Fruit fly (Drosophila melanogaster) whole organism, embryonic: ENCODE measurements around the gene ea.

Experiments
- Antp ChIP-seq: fragments of 200-800 bp; sonication (Bioruptor generic); optimal IDR thresholded peaks from 3 replicates; lab custom pipeline; 2016; ENCODE audit warnings: missing biosample characterization, missing genetic modification characterization
- C15 ChIP-seq: fragments of 200-800 bp; sonication (Bioruptor generic); IDR thresholded peaks from 3 replicates; pipeline ENCODE4 v1.3.6; 2022; ENCODE audit warnings: missing biosample characterization, missing genetic modification characterization
- CG10654 ChIP-seq: fragments of 200-800 bp; sonication (Bioruptor generic); optimal IDR thresholded peaks from 2 replicates; lab custom pipeline; 2016; ENCODE audit warnings: missing biosample characterization, missing genetic modification characterization
- CG12744 ChIP-seq: fragments of 200-800 bp; sonication (Bioruptor generic); optimal IDR thresholded peaks from 2 replicates; lab custom pipeline; 2016; ENCODE audit warnings: missing biosample characterization, missing genetic modification characterization
- CG13123 ChIP-seq: fragments of 200-800 bp; sonication (Bioruptor generic); optimal IDR thresholded peaks from 2 replicates; lab custom pipeline; 2016; ENCODE audit warnings: missing biosample characterization, missing genetic modification characterization
- CG13296 ChIP-seq: fragments of 200-800 bp; sonication (Bioruptor generic); optimal IDR thresholded peaks from 3 replicates; lab custom pipeline; 2018; ENCODE audit warnings: missing biosample characterization, mild to moderate bottlenecking, missing genetic modification characterization
- CG14441 ChIP-seq: fragments of 200-800 bp; sonication (Bioruptor generic); IDR thresholded peaks from 2 replicates; pipeline ENCODE4 v1.3.6; 2022; ENCODE audit warnings: missing biosample characterization, missing genetic modification characterization
- CG14965 ChIP-seq: fragments of 200-800 bp; sonication (Bioruptor generic); optimal IDR thresholded peaks from 2 replicates; lab custom pipeline; 2016; ENCODE audit warnings: missing biosample characterization, missing genetic modification characterization, borderline replicate concordance
- CG17359 ChIP-seq: fragments of 200-800 bp; sonication (Bioruptor generic); optimal IDR thresholded peaks from 3 replicates; lab custom pipeline; 2018; ENCODE audit warnings: missing biosample characterization, mild to moderate bottlenecking, missing genetic modification characterization, moderate library complexity
- CG17612 ChIP-seq: fragments of 200-800 bp; sonication (Bioruptor generic); IDR thresholded peaks from 2 replicates; pipeline ENCODE4 v1.3.6; 2022; ENCODE audit warnings: missing biosample characterization, missing genetic modification characterization
- CG18011 ChIP-seq: fragments of 200-800 bp; sonication (Bioruptor generic); optimal IDR thresholded peaks from 2 replicates; lab custom pipeline; 2017; ENCODE audit warnings: missing biosample characterization, missing genetic modification characterization, mild to moderate bottlenecking, moderate library complexity, missing genotype
- CG2199 ChIP-seq: fragments of 200-800 bp; sonication (Bioruptor generic); IDR thresholded peaks from 3 replicates; pipeline ENCODE4 v1.3.6; 2022; ENCODE audit warnings: missing biosample characterization, missing genetic modification characterization
- CG34224 ChIP-seq: fragments of 200-800 bp; sonication (Bioruptor generic); IDR thresholded peaks from 3 replicates; pipeline ENCODE4 v1.3.6; 2022; ENCODE audit warnings: missing biosample characterization, missing genetic modification characterization; ENCODE audit not compliant: partially characterized antibody
- CG3726 ChIP-seq: fragments of 200-800 bp; sonication (Bioruptor generic); IDR thresholded peaks from 3 replicates; pipeline ENCODE4, ENCODE4 v1.3.6; 2022; ENCODE audit warnings: missing biosample characterization, missing genetic modification characterization
- CG6854 ChIP-seq: fragments of 200-800 bp; sonication (Bioruptor generic); optimal IDR thresholded peaks from 3 replicates; lab custom pipeline; 2017; ENCODE audit warnings: missing biosample characterization, mild to moderate bottlenecking, missing genetic modification characterization
- CG7987 ChIP-seq: fragments of 200-800 bp; sonication (Bioruptor generic); optimal IDR thresholded peaks from 2 replicates; lab custom pipeline; 2018; ENCODE audit warnings: missing biosample characterization, mild to moderate bottlenecking, missing genetic modification characterization, moderate library complexity
- CG9609 ChIP-seq: fragments of 200-800 bp; sonication (Bioruptor generic); optimal IDR thresholded peaks from 3 replicates; lab custom pipeline; 2016; ENCODE audit warnings: missing biosample characterization, missing genetic modification characterization
- Camta ChIP-seq: fragments of 200-800 bp; sonication (Bioruptor generic); optimal IDR thresholded peaks from 2 replicates; lab custom pipeline; 2016; ENCODE audit warnings: missing biosample characterization, missing genetic modification characterization
- CrebB ChIP-seq: fragments of 200-800 bp; sonication (Bioruptor generic); optimal IDR thresholded peaks from 3 replicates; lab custom pipeline; 2018; ENCODE audit warnings: missing biosample characterization, mild to moderate bottlenecking, missing genetic modification characterization
- Dip2 ChIP-seq: fragments of 200-800 bp; sonication (Bioruptor generic); IDR thresholded peaks from 2 replicates; pipeline ENCODE4 v1.3.6; 2022; ENCODE audit warnings: missing biosample characterization, missing genetic modification characterization
- Drgx ChIP-seq: fragments of 200-800 bp; sonication (Bioruptor generic); IDR thresholded peaks from 2 replicates; pipeline ENCODE4 v1.3.6; 2022; ENCODE audit warnings: missing biosample characterization, missing genetic modification characterization
- Gsc ChIP-seq: fragments of 200-800 bp; sonication (Bioruptor generic); IDR thresholded peaks from 2 replicates; pipeline ENCODE4 v1.3.6; 2022; ENCODE audit warnings: missing biosample characterization, missing genetic modification characterization
- Hr3 ChIP-seq: fragments of 200-800 bp; sonication (Bioruptor generic); optimal IDR thresholded peaks from 3 replicates; lab custom pipeline; 2016; ENCODE audit warnings: missing biosample characterization, missing genetic modification characterization
- Med ChIP-seq: fragments of 200-800 bp; sonication (Bioruptor generic); peaks from one replicate; lab custom pipeline; 2016; ENCODE audit warnings: missing biosample characterization, missing genetic modification characterization, mild to moderate bottlenecking, inconsistent platforms, moderate library complexity
- Mes4 ChIP-seq: fragments of 200-800 bp; sonication (Bioruptor generic); optimal IDR thresholded peaks from 2 replicates; lab custom pipeline; 2016; ENCODE audit warnings: missing biosample characterization, missing genetic modification characterization
- Nf-YC ChIP-seq: fragments of 200-800 bp; optimal IDR thresholded peaks from 3 replicates; lab custom pipeline; 2019; ENCODE audit warnings: missing biosample characterization, mild to moderate bottlenecking, missing genetic modification characterization, moderate library complexity
- Oaz ChIP-seq: fragments of 200-800 bp; sonication (Bioruptor generic); IDR thresholded peaks from 2 replicates; pipeline ENCODE4 v1.3.6; 2022; ENCODE audit warnings: missing biosample characterization, missing genetic modification characterization
- Oli ChIP-seq: fragments of 200-800 bp; sonication (Bioruptor generic); optimal IDR thresholded peaks from 2 replicates; lab custom pipeline; 2018; ENCODE audit warnings: missing biosample characterization, mild to moderate bottlenecking, missing genetic modification characterization, moderate library complexity
- Ptx1 ChIP-seq: fragments of 200-800 bp; sonication (Bioruptor generic); IDR thresholded peaks from 2 replicates; pipeline ENCODE4 v1.3.6; 2022; ENCODE audit warnings: missing biosample characterization, missing genetic modification characterization
- Sin3A ChIP-seq: fragments of >200 bp; optimal IDR thresholded peaks from 2 replicates; lab custom pipeline; 2018
- Taf1 ChIP-seq: fragments of 200-800 bp; sonication (Bioruptor generic); IDR thresholded peaks from 2 replicates; pipeline ENCODE4 v1.3.6; 2022; ENCODE audit warnings: missing biosample characterization, missing genetic modification characterization
- amos ChIP-seq: fragments of 200-800 bp; sonication (Bioruptor generic); IDR thresholded peaks from 2 replicates; pipeline ENCODE4 v1.3.6; 2022; ENCODE audit warnings: missing biosample characterization, missing genetic modification characterization; ENCODE audit not compliant: partially characterized antibody
- az2 ChIP-seq: fragments of 200-800 bp; sonication (Bioruptor generic); optimal IDR thresholded peaks from 3 replicates; lab custom pipeline; 2016; ENCODE audit warnings: missing biosample characterization, missing genetic modification characterization
- bsh ChIP-seq, 2 experiments: fragments of 200-800 bp; sonication (Bioruptor generic); optimal IDR thresholded peaks; 2 replicates each; lab custom pipeline; 2017 to 2018; ENCODE audit warnings: mild to moderate bottlenecking in 2 of 2, missing biosample characterization in 2 of 2, missing genetic modification characterization in 2 of 2, moderate library complexity in 1 of 2
- cato ChIP-seq: fragments of 200-800 bp; sonication (Bioruptor generic); optimal IDR thresholded peaks from 2 replicates; lab custom pipeline; 2016; ENCODE audit warnings: missing biosample characterization, missing genetic modification characterization, borderline replicate concordance
- crp ChIP-seq, 2 experiments: fragments of 200-800 bp; sonication (Bioruptor generic); optimal IDR thresholded peaks; 2 replicates in 1 of 2; 3 replicates in 1 of 2; lab custom pipeline; 2017; ENCODE audit warnings: missing biosample characterization in 2 of 2, missing genetic modification characterization in 2 of 2, mild to moderate bottlenecking in 1 of 2, moderate library complexity in 1 of 2
- dan ChIP-seq: fragments of 200-800 bp; sonication (Bioruptor generic); IDR thresholded peaks from 2 replicates; pipeline ENCODE4 v1.3.6; 2022; ENCODE audit warnings: missing biosample characterization, missing genetic modification characterization
- disco-r ChIP-seq: fragments of 200-800 bp; sonication (Bioruptor generic); optimal IDR thresholded peaks from 2 replicates; lab custom pipeline; 2016; ENCODE audit warnings: missing biosample characterization, missing genetic modification characterization
- ewg ChIP-seq: fragments of 200-800 bp; sonication (Bioruptor generic); optimal IDR thresholded peaks from 3 replicates; lab custom pipeline; 2017; ENCODE audit warnings: mild to moderate bottlenecking, missing biosample characterization, missing genetic modification reagents, missing genetic modification characterization
- fd3F ChIP-seq: fragments of 200-800 bp; sonication (Bioruptor generic); optimal IDR thresholded peaks from 2 replicates; lab custom pipeline; 2018; ENCODE audit warnings: missing biosample characterization, mild to moderate bottlenecking, missing genetic modification characterization, moderate library complexity
- ham ChIP-seq: fragments of 200-800 bp; sonication (Bioruptor generic); IDR thresholded peaks from 2 replicates; pipeline ENCODE4 v1.3.6; 2022; ENCODE audit warnings: missing biosample characterization, missing genetic modification characterization
- her ChIP-seq: fragments of 200-800 bp; sonication (Bioruptor generic); optimal IDR thresholded peaks from 2 replicates; lab custom pipeline; 2016; ENCODE audit warnings: missing biosample characterization, missing genetic modification characterization
- pho ChIP-seq: fragments of 200-800 bp; sonication (Bioruptor generic); optimal IDR thresholded peaks from 2 replicates; lab custom pipeline; 2016; ENCODE audit warnings: missing biosample characterization, missing genetic modification characterization
- ranshi ChIP-seq: fragments of 200-800 bp; sonication (Bioruptor generic); IDR thresholded peaks from 2 replicates; pipeline ENCODE4 v1.3.6; 2022; ENCODE audit warnings: missing biosample characterization, missing genetic modification characterization
- run ChIP-seq: fragments of 200-800 bp; sonication (Bioruptor generic); optimal IDR thresholded peaks from 3 replicates; lab custom pipeline; 2018; ENCODE audit warnings: missing biosample characterization, mild to moderate bottlenecking, missing genetic modification characterization
- vnd ChIP-seq: fragments of 200-800 bp; sonication (Bioruptor generic); IDR thresholded peaks from 3 replicates; pipeline ENCODE4 v1.3.6; 2022; ENCODE audit warnings: missing biosample characterization, missing genetic modification characterization; ENCODE audit not compliant: partially characterized antibody
- wdn ChIP-seq: fragments of 200-800 bp; sonication (Bioruptor generic); IDR thresholded peaks from 2 replicates; pipeline ENCODE4 v1.3.6; 2022; ENCODE audit warnings: missing biosample characterization, missing genetic modification characterization

ea gene

DNA sequence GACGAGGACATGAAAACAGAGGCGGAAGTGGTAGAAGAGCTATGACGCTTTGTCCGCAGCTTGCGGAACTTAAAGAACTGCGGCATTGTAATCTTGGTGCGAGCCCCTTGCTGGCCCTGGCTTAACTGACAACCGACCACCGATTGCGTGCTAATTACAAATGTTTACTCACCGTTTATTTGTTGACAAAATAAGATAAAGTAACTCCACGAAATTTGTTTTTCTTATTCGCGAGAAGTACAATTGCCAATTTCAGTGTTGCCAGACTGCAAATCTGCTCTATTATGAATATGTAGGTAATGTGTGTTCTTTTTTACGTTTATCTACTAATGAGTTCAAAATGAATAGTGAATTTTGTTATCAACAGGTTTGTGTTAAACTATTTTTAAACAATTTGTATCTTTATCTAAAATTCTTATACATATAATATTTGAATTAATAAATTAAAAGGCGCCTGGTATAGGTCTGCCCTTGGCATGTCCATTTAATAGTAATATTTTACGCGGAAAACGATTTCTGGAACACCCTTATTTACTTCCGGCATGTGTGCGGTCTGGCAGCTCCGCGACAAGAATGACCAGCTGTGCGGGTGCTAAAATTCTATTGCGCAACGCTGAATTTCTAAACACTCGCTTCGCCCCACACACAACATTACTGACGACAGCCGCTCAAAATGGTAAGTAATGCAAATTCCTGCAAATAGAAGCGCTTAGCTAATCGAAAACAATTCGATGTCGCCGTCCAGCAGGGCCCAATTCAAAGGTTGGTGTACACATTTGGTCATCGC lies 28.3 kb downstream of the ea start, which contains the start of the genes Atg4b and Hibch (continued):
- TF ChIP-seq run (tag; lab: Kevin White, UChicago) (no peak), crp (GFP tag; optimal IDR thresholded peaks at IDR 0.05; lab: Kevin White, UChicago) (peak; percentile 48 to 91), CG14441 (GFP tag; lab: Robert Waterston, UW) (peak; percentile 78), Nf-YC (peak; percentile 87), C15 (0 out of 3 replicates have a peak, but pooled peaks have one; percentile 18), CG9609 (GFP tag; lab: Kevin White, UChicago) (peak; percentile 1), Ptx1 (GFP tag; lab: Robert Waterston, UW) (peak; percentile 90), wdn (peak; percentile 79), ham (GFP tag; lab: Robert Waterston, UW) (no peak), disco-r (GFP tag; lab: Kevin White, UChicago) (no peak), Sin3A (no peak), CG14965 (GFP tag; lab: Kevin White, UChicago) (no peak), CG13123 (peak; percentile 63), Taf1 (peak; percentile 61; the same call in 1 of the 2 replicates), Oli (peak; percentile 83), cato (GFP tag; lab: Kevin White, UChicago) (peak; percentile 58), Camta (no peak), dan (peak; percentile 57), CG34224 (no peak), her (no peak), ewg (GFP tag; lab: Kevin White, UChicago) (peak; percentile 98), Antp (GFP tag; lab: Kevin White, UChicago) (no peak), Oaz (GFP tag; lab: Robert Waterston, UW) (peak; percentile 48; the same call in 1 of the 2 replicates), pho (peak; percentile 46), Mes4 (GFP tag; lab: Kevin White, UChicago) (no peak), CG13296 (peak; percentile 86), Dip2 (GFP tag; lab: Robert Waterston, UW) (no peak), Med (GFP tag; lab: Kevin White, UChicago) (peak; percentile 70), CrebB (peak; percentile 35), fd3F (GFP tag; lab: Kevin White, UChicago) (peak; percentile 79), CG3726 (GFP tag; lab: Robert Waterston, UW) (peak; percentile 69; the same call in 2 of the 3 replicates), CG12744 (GFP tag; lab: Kevin White, UChicago) (no peak), CG17612 (GFP tag; lab: Robert Waterston, UW) (peak; percentile 66; the same call in 1 of the 2 replicates), Gsc (GFP tag; lab: Robert Waterston, UW) (0 out of 2 replicates have a peak, but pooled peaks have one; percentile 41), CG10654 (GFP tag; lab: Kevin White, UChicago) (peak; percentile 76), CG7987 (GFP tag; lab: Kevin White, UChicago) (peak; percentile 55), CG17359 (tag; lab: Kevin White, UChicago) (peak; percentile 83), bsh (GFP tag; optimal IDR thresholded peaks at IDR 0.05; lab: Kevin White, UChicago) (peak; percentile 38 to 79), amos (GFP tag; lab: Robert Waterston, UW) (peak; percentile 41; the same call in 1 of the 2 replicates), Drgx (peak; percentile 72), CG6854 (GFP tag; lab: Kevin White, UChicago) (peak; percentile 36), vnd (GFP tag; lab: Robert Waterston, UW) (no peak), ranshi (peak; percentile 77), CG2199 (no peak), CG18011 (peak; percentile 58), Hr3 (peak; percentile 84), az2 (GFP tag; lab: Kevin White, UChicago) (peak; percentile 82)
